Fruit fly (Drosophila melanogaster) whole organism, wandering third instar larva: ENCODE measurements around the gene Prp4k.

Experiments
- Dfd ChIP-seq: fragments of >200 bp; optimal IDR thresholded peaks from 2 replicates; lab custom pipeline; 2017; ENCODE audit warnings: missing biosample characterization, missing genetic modification characterization
- Hr83 ChIP-seq: fragments of 200-300 bp; sonication (Bioruptor generic); optimal IDR thresholded peaks from 2 replicates; lab custom pipeline; 2016; ENCODE audit warnings: missing biosample characterization, mild to moderate bottlenecking, missing genetic modification characterization, moderate library complexity; ENCODE audit not compliant: poor library complexity, severe bottlenecking
- Rel ChIP-seq, 2 experiments: fragments of 200-800 bp; sonication (Bioruptor generic) in 1 of 2; optimal IDR thresholded peaks; 2 replicates in 1 of 2; 3 replicates in 1 of 2; lab custom pipeline; 2016 to 2019; ENCODE audit warnings: mild to moderate bottlenecking in 2 of 2, missing biosample characterization in 2 of 2, missing genetic modification characterization in 2 of 2, moderate library complexity in 1 of 2
- Vsx2 ChIP-seq: fragments of 200-300, 225-300 bp; sonication (Bioruptor generic); optimal IDR thresholded peaks from 2 replicates; lab custom pipeline; 2018; ENCODE audit warnings: missing biosample characterization, missing genetic modification characterization; ENCODE audit not compliant: partially characterized antibody
- ey ChIP-seq: fragments of 200-800 bp; sonication (Bioruptor generic); optimal IDR thresholded peaks from 2 replicates; lab custom pipeline; 2016; ENCODE audit warnings: missing biosample characterization, missing genetic modification characterization
- h ChIP-seq: fragments of 200-800 bp; sonication (Bioruptor generic); optimal IDR thresholded peaks from 3 replicates; lab custom pipeline; 2016; ENCODE audit warnings: missing biosample characterization, mild to moderate bottlenecking, missing genetic modification characterization
- lola ChIP-seq: fragments of >200 bp; optimal IDR thresholded peaks from 2 replicates; lab custom pipeline; 2017; ENCODE audit warnings: missing biosample characterization, missing genetic modification characterization

dm6 chr3L:177938-178337 is 33.3 kb downstream of the Prp4k start:
- TF ChIP-seq Hr83 (GFP tag; lab: Kevin White, UChicago) (no peak), ey (GFP tag; lab: Kevin White, UChicago) (no peak), Rel (GFP tag; optimal IDR thresholded peaks at IDR 0.05; lab: Kevin White, UChicago) (no peak), Rel (tag; optimal IDR thresholded peaks at IDR 0.05; lab: Kevin White, UChicago) (no peak), h (GFP tag; lab: Kevin White, UChicago) (no peak), Dfd (GFP tag; lab: Kevin White, UChicago) (no peak), lola (GFP tag; lab: Kevin White, UChicago) (no peak), Vsx2 (GFP tag; lab: Kevin White, UChicago) (no peak)
